Fruit fly (Drosophila melanogaster): ENCODE results near the gene mthl1.

dm6 chrX:16637594-16638485 is 2.9 kb upstream of the mthl1 start, which contains the start of gene RpS19a:
- TF ChIP-seq Jra (GFP tag; optimal IDR thresholded peaks at IDR 0.05) (peak; percentile 28), dsf (GFP tag; optimal IDR thresholded peaks at IDR 0.05; ENCODE audit: borderline replicate concordance) (peak; percentile 61), CG32264 (GFP tag; optimal IDR thresholded peaks at IDR 0.05) (no peak), OdsH (GFP tag; optimal IDR thresholded peaks at IDR 0.05) (peak; percentile 16), tai (GFP tag; optimal IDR thresholded peaks at IDR 0.05) (no peak), h (GFP tag; optimal IDR thresholded peaks at IDR 0.05) (peak; percentile 58), dl (GFP tag; optimal IDR thresholded peaks at IDR 0.05; ENCODE audit: insufficient read depth in 1 of 2, partially characterized antibody in 2 of 2) (no peak), lola (GFP tag; optimal IDR thresholded peaks at IDR 0.05) (no peak), usp (GFP tag; optimal IDR thresholded peaks at IDR 0.05) (no peak), pan (optimal IDR thresholded peaks at IDR 0.05) (no peak), sage (GFP tag; optimal IDR thresholded peaks at IDR 0.05) (peak; percentile 20)

Measured in whole organism, wandering third instar larva.